Fruit fly (Drosophila melanogaster): Measurements from ENCODE around the gene CG14983.

DNA sequence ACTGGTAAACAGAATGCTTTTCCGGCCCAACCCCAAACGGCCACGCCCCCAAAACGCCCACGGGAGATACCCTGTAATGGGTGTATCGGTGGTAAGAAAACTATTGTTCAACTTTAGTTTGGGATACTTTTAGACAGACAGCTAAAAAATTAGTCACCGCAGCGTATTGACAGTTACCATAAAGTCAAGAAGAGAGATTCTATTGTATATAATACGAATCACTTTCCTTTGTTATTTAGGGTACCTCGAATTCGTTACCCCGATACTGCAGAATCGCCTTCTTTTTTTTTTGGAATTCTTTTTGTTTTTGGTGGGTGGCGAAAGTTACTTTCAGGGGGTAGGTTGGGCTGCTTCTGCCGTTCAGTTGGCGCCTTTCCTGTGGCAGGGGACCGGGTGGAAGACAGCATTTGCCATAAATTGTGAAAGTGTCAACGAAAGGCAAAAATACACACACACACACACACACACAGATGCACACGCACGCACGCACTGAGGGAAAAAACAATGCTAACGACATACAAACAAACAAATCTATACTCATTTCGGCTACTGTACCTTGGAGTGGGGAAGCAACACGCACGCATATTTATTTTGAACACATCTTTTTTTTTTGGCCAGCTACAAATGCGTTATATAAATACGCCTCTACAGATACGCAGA, 21.4 kb upstream of the CG14983 start:
- TF ChIP-seq CG8478 (optimal IDR thresholded peaks at IDR 0.05) (no peak), psq (optimal IDR thresholded peaks at IDR 0.05) (no peak), Dll (optimal IDR thresholded peaks at IDR 0.05) (no peak), EcR (GFP tag; optimal IDR thresholded peaks at IDR 0.05) (no peak)

Measured in whole organism.